Fruit fly (Drosophila melanogaster) whole organism, embryonic: ENCODE measurements around the gene CG15155.

Experiments used
- CG11093 ChIP-seq: fragments of 200-800 bp; sonication (Bioruptor generic); IDR thresholded peaks from 3 replicates; pipeline ENCODE4 v1.3.6; 2022; ENCODE audit warnings: missing biosample characterization, missing genetic modification characterization
- CG11504 ChIP-seq: fragments of 200-800 bp; sonication (Bioruptor generic); optimal IDR thresholded peaks from 3 replicates; lab custom pipeline; 2019; ENCODE audit warnings: missing biosample characterization, mild to moderate bottlenecking, missing genetic modification characterization, moderate library complexity
- CG12155 ChIP-seq: fragments of 200-800 bp; sonication (Bioruptor generic); optimal IDR thresholded peaks from 3 replicates; lab custom pipeline; 2016; ENCODE audit warnings: missing biosample characterization, missing genetic modification characterization
- CG13894 ChIP-seq: fragments of 200-800 bp; sonication (Bioruptor generic); optimal IDR thresholded peaks from 3 replicates; lab custom pipeline; 2018; ENCODE audit warnings: missing biosample characterization, mild to moderate bottlenecking, missing genetic modification characterization, moderate library complexity
- CG14014 ChIP-seq: fragments of 200-800 bp; sonication (Bioruptor generic); IDR thresholded peaks from 2 replicates; pipeline ENCODE4 v1.3.6; 2022; ENCODE audit warnings: missing biosample characterization, missing genetic modification characterization
- CG15011 ChIP-seq: fragments of 200-800 bp; sonication (Bioruptor generic); optimal IDR thresholded peaks from 3 replicates; lab custom pipeline; 2018; ENCODE audit warnings: missing biosample characterization, mild to moderate bottlenecking, missing genetic modification characterization
- CG1529 ChIP-seq: fragments of 200-800 bp; sonication (Bioruptor generic); optimal IDR thresholded peaks from 3 replicates; lab custom pipeline; 2018; ENCODE audit warnings: missing biosample characterization, missing genetic modification characterization
- CG1603 ChIP-seq: fragments of 200-800 bp; sonication (Bioruptor generic); optimal IDR thresholded peaks from 2 replicates; lab custom pipeline; 2019; ENCODE audit warnings: missing biosample characterization, mild to moderate bottlenecking, missing genetic modification characterization, moderate library complexity
- CG16779 ChIP-seq: fragments of 200-800 bp; sonication (Bioruptor generic); IDR thresholded peaks from 2 replicates; pipeline ENCODE4 v1.3.6; 2022; ENCODE audit warnings: missing biosample characterization, missing genetic modification characterization
- CG17385 ChIP-seq: fragments of 200-800 bp; sonication (Bioruptor generic); optimal IDR thresholded peaks from 3 replicates; lab custom pipeline; 2018; ENCODE audit warnings: missing biosample characterization, mild to moderate bottlenecking, missing genetic modification characterization
- CG1832 ChIP-seq: fragments of 200-800 bp; sonication (Bioruptor generic); optimal IDR thresholded peaks from 2 replicates; lab custom pipeline; 2017; ENCODE audit warnings: missing biosample characterization, mild to moderate bottlenecking, missing genetic modification characterization, inconsistent platforms
- CG2120 ChIP-seq: fragments of 200-800 bp; sonication (Bioruptor generic); optimal IDR thresholded peaks from 3 replicates; lab custom pipeline; 2016; ENCODE audit warnings: missing biosample characterization, missing genetic modification characterization
- CG3163 ChIP-seq: fragments of 200-800 bp; sonication (Bioruptor generic); optimal IDR thresholded peaks from 3 replicates; lab custom pipeline; 2016; ENCODE audit warnings: missing biosample characterization, missing genetic modification characterization
- CG32767 ChIP-seq: fragments of 200-800 bp; sonication (Bioruptor generic); IDR thresholded peaks from 2 replicates; pipeline ENCODE4 v1.3.6; 2022; ENCODE audit warnings: missing biosample characterization, missing genetic modification characterization
- CG34376 ChIP-seq: fragments of 200-800 bp; sonication (Bioruptor generic); optimal IDR thresholded peaks from 2 replicates; lab custom pipeline; 2018; ENCODE audit warnings: missing biosample characterization, mild to moderate bottlenecking, missing genetic modification characterization
- CG3726 ChIP-seq: fragments of 200-800 bp; sonication (Bioruptor generic); IDR thresholded peaks from 3 replicates; pipeline ENCODE4, ENCODE4 v1.3.6; 2022; ENCODE audit warnings: missing biosample characterization, missing genetic modification characterization
- CG4328 ChIP-seq: fragments of 200-800 bp; sonication (Bioruptor generic); optimal IDR thresholded peaks from 3 replicates; lab custom pipeline; 2017; ENCODE audit warnings: missing biosample characterization, missing genetic modification reagents, missing genetic modification characterization
- CG4617 ChIP-seq: fragments of 200-800 bp; sonication (Bioruptor generic); optimal IDR thresholded peaks from 3 replicates; lab custom pipeline; 2016; ENCODE audit warnings: missing biosample characterization, missing genetic modification characterization, borderline replicate concordance
- CG7271 ChIP-seq: fragments of 200-800 bp; sonication (Bioruptor generic); optimal IDR thresholded peaks from 2 replicates; lab custom pipeline; 2018; ENCODE audit warnings: missing biosample characterization, mild to moderate bottlenecking, missing genetic modification characterization, moderate library complexity
- CG7839 ChIP-seq: fragments of 200-800 bp; sonication (Bioruptor generic); optimal IDR thresholded peaks from 3 replicates; lab custom pipeline; 2018; ENCODE audit warnings: missing biosample characterization, mild to moderate bottlenecking, missing genetic modification characterization, moderate library complexity
- CG9437 ChIP-seq: fragments of 200-800 bp; sonication (Bioruptor generic); optimal IDR thresholded peaks from 2 replicates; lab custom pipeline; 2018; ENCODE audit warnings: missing biosample characterization, mild to moderate bottlenecking, missing genetic modification characterization
- CG9727 ChIP-seq: fragments of 200-800 bp; sonication (Bioruptor generic); optimal IDR thresholded peaks from 3 replicates; lab custom pipeline; 2017; ENCODE audit warnings: missing biosample characterization, mild to moderate bottlenecking, missing genetic modification characterization
- Dip2 ChIP-seq: fragments of 200-800 bp; sonication (Bioruptor generic); IDR thresholded peaks from 2 replicates; pipeline ENCODE4 v1.3.6; 2022; ENCODE audit warnings: missing biosample characterization, missing genetic modification characterization
- Fer1 ChIP-seq: fragments of 200-800 bp; sonication (Bioruptor generic); optimal IDR thresholded peaks from 2 replicates; lab custom pipeline; 2017; ENCODE audit warnings: missing biosample characterization, mild to moderate bottlenecking, missing genetic modification characterization
- Gug ChIP-seq: fragments of 200-800 bp; sonication (Bioruptor generic); IDR thresholded peaks from 4 replicates; pipeline ENCODE4 v1.3.6; 2022; ENCODE audit warnings: missing biosample characterization, missing genetic modification characterization
- Hand ChIP-seq: fragments of 200-800 bp; sonication (Bioruptor generic); optimal IDR thresholded peaks from 2 replicates; lab custom pipeline; 2017; ENCODE audit warnings: mild to moderate bottlenecking, missing biosample characterization, missing genetic modification reagents, missing genetic modification characterization
- HmgZ ChIP-seq: fragments of 200-800 bp; sonication (Bioruptor generic); optimal IDR thresholded peaks from 2 replicates; lab custom pipeline; 2018; ENCODE audit warnings: missing biosample characterization, mild to moderate bottlenecking, missing genetic modification characterization
- Mes4 ChIP-seq: fragments of 200-800 bp; sonication (Bioruptor generic); optimal IDR thresholded peaks from 2 replicates; lab custom pipeline; 2016; ENCODE audit warnings: missing biosample characterization, missing genetic modification characterization
- Optix ChIP-seq: fragments of 200-800 bp; sonication (Bioruptor generic); IDR thresholded peaks from 3 replicates; pipeline ENCODE4 v1.3.6; 2022; ENCODE audit warnings: missing biosample characterization, missing genetic modification characterization
- Ptx1 ChIP-seq: fragments of 200-800 bp; sonication (Bioruptor generic); IDR thresholded peaks from 2 replicates; pipeline ENCODE4 v1.3.6; 2022; ENCODE audit warnings: missing biosample characterization, missing genetic modification characterization
- Rfx ChIP-seq: fragments of 200-800 bp; sonication (Bioruptor generic); IDR thresholded peaks from 2 replicates; pipeline ENCODE4 v1.3.6; 2022; ENCODE audit warnings: missing biosample characterization, missing genetic modification characterization
- Rx ChIP-seq: fragments of 200-800 bp; sonication (Bioruptor generic); IDR thresholded peaks from 2 replicates; pipeline ENCODE4 v1.3.6; 2022; ENCODE audit warnings: missing biosample characterization, missing genetic modification characterization
- Spps ChIP-seq: fragments of 200-800 bp; sonication (Bioruptor generic); optimal IDR thresholded peaks from 2 replicates; lab custom pipeline; 2018; ENCODE audit warnings: missing biosample characterization, mild to moderate bottlenecking, missing genetic modification characterization
- Ssrp ChIP-seq: fragments of 200-800 bp; sonication (Bioruptor generic); optimal IDR thresholded peaks from 2 replicates; lab custom pipeline; 2018; ENCODE audit warnings: missing biosample characterization, mild to moderate bottlenecking, missing genetic modification characterization, moderate library complexity
- Tbp ChIP-seq: fragments of >200 bp; optimal IDR thresholded peaks from 2 replicates; lab custom pipeline; 2018; ENCODE audit warnings: missing biosample characterization, missing genetic modification characterization
- bigmax ChIP-seq: fragments of 200-800 bp; sonication (Bioruptor generic); optimal IDR thresholded peaks from 2 replicates; lab custom pipeline; 2018; ENCODE audit warnings: missing biosample characterization, mild to moderate bottlenecking, missing genetic modification characterization
- cad ChIP-seq: fragments of >200 bp; optimal IDR thresholded peaks from 2 replicates; lab custom pipeline; 2017; ENCODE audit warnings: missing biosample characterization, missing genetic modification characterization
- cg ChIP-seq: fragments of 200-800 bp; sonication (Bioruptor generic); optimal IDR thresholded peaks from 3 replicates; lab custom pipeline; 2019; ENCODE audit warnings: missing biosample characterization, mild to moderate bottlenecking, missing genetic modification characterization, moderate library complexity
- dysf ChIP-seq: fragments of 200-800 bp; sonication (Bioruptor generic); IDR thresholded peaks from 3 replicates; pipeline ENCODE4 v1.3.6; 2022; ENCODE audit warnings: missing biosample characterization, missing genetic modification characterization
- eve ChIP-seq, 2 experiments: fragments of >200 bp; optimal IDR thresholded peaks; 2 replicates each; lab custom pipeline; 2017; ENCODE audit warnings: missing biosample characterization in 2 of 2, missing genetic modification characterization in 2 of 2
- grn ChIP-seq: fragments of 200-800 bp; sonication (Bioruptor generic); optimal IDR thresholded peaks from 3 replicates; lab custom pipeline; 2017; ENCODE audit warnings: missing biosample characterization, missing genetic modification characterization
- klu ChIP-seq: fragments of 200-800 bp; sonication (Bioruptor generic); IDR thresholded peaks from 2 replicates; pipeline ENCODE4 v1.3.6; 2022; ENCODE audit warnings: missing biosample characterization, missing genetic modification characterization
- lilli ChIP-seq: fragments of 200-800 bp; sonication (Bioruptor generic); optimal IDR thresholded peaks from 3 replicates; lab custom pipeline; 2016; ENCODE audit warnings: missing biosample characterization, missing genetic modification characterization
- mam ChIP-seq: fragments of 200-800 bp; sonication (Bioruptor generic); optimal IDR thresholded peaks from 3 replicates; lab custom pipeline; 2016; ENCODE audit warnings: missing biosample characterization, missing genetic modification characterization
- seq ChIP-seq: fragments of 200-800 bp; sonication (Bioruptor generic); IDR thresholded peaks from 2 replicates; pipeline ENCODE4 v1.3.6; 2022; ENCODE audit warnings: missing biosample characterization, missing genetic modification characterization
- sima ChIP-seq: fragments of 200-800 bp; sonication (Bioruptor generic); optimal IDR thresholded peaks from 2 replicates; lab custom pipeline; 2016; ENCODE audit warnings: missing biosample characterization, missing genetic modification characterization
- tll ChIP-seq, 2 experiments: fragments of 200-800 bp in 1 of 2; fragments of >200 bp in 1 of 2; sonication (Bioruptor generic) in 1 of 2; optimal IDR thresholded peaks; 2 replicates each; lab custom pipeline; 2017 to 2019; ENCODE audit warnings: missing biosample characterization in 2 of 2, missing genetic modification characterization in 2 of 2, mild to moderate bottlenecking in 1 of 2, moderate library complexity in 1 of 2
- wor ChIP-seq: fragments of 200-800 bp; sonication (Bioruptor generic); IDR thresholded peaks from 2 replicates; pipeline ENCODE4 v1.3.6; 2022; ENCODE audit warnings: missing biosample characterization, missing genetic modification characterization

CG15155 gene

dm6 chr2L:18141471-18142345 is 12.9 kb upstream of the CG15155 start (continued):
- peak; percentile 68 for TF ChIP-seq CG34376 (GFP tag; lab: Kevin White, UChicago)
- no peak for TF ChIP-seq eve (GFP tag; optimal IDR thresholded peaks at IDR 0.05; lab: Kevin White, UChicago)
- TF ChIP-seq Ptx1, result peak; percentile 38; the same call in 1 of the 2 replicates
- peak; percentile 37 for TF ChIP-seq CG13894 (tag; lab: Kevin White, UChicago)
- peak; percentile 4 for TF ChIP-seq CG4617 (GFP tag; lab: Kevin White, UChicago)
- TF ChIP-seq lilli (GFP tag; lab: Kevin White, UChicago), result peak; percentile 72
- TF ChIP-seq CG12155 (GFP tag; lab: Kevin White, UChicago), result peak; percentile 65
- peak; percentile 56 for TF ChIP-seq CG1603 (tag; lab: Kevin White, UChicago)
- peak; percentile 60; the same call in 1 of the 2 replicates for TF ChIP-seq CG32767 (GFP tag; lab: Robert Waterston, UW)
- TF ChIP-seq Rx (GFP tag; lab: Robert Waterston, UW), result peak; percentile 43
- TF ChIP-seq CG11093 (GFP tag; lab: Robert Waterston, UW), result peak; percentile 23; the same call in 1 of the 3 replicates
- TF ChIP-seq mam (GFP tag; lab: Kevin White, UChicago), result peak; percentile 35
- peak; percentile 0 for TF ChIP-seq grn
- TF ChIP-seq Fer1 (GFP tag; lab: Kevin White, UChicago), result peak; percentile 70
- peak; percentile 63 for TF ChIP-seq CG9437 (GFP tag; lab: Kevin White, UChicago)
- TF ChIP-seq CG11504 (tag; lab: Kevin White, UChicago), result peak; percentile 97
- peak; percentile 59 for TF ChIP-seq dysf (GFP tag; lab: Robert Waterston, UW)
- peak; percentile 58 for TF ChIP-seq Ssrp
- peak; percentile 71 for TF ChIP-seq CG7839 (tag; lab: Kevin White, UChicago)
- TF ChIP-seq CG15011 (GFP tag; lab: Kevin White, UChicago), result peak; percentile 19
- no peak for TF ChIP-seq CG7271 (tag; lab: Kevin White, UChicago)
- peak; percentile 24 for TF ChIP-seq HmgZ (tag; lab: Kevin White, UChicago)
- TF ChIP-seq Gug (GFP tag; lab: Robert Waterston, UW), result peak; percentile 49; the same call in 2 of the 4 replicates
- TF ChIP-seq cg (GFP tag; lab: Kevin White, UChicago), result peak; percentile 32
- peak; percentile 65 for TF ChIP-seq CG17385 (GFP tag; lab: Kevin White, UChicago)
- peak; percentile 23 for TF ChIP-seq Mes4 (GFP tag; lab: Kevin White, UChicago)
- TF ChIP-seq Hand (GFP tag; lab: Kevin White, UChicago), result peak; percentile 26
- TF ChIP-seq Dip2, result no peak
- TF ChIP-seq Tbp, result no peak
- TF ChIP-seq klu (GFP tag; lab: Robert Waterston, UW), result peak; percentile 29; the same call in 1 of the 2 replicates
- no peak for TF ChIP-seq Spps (tag; lab: Kevin White, UChicago)
- TF ChIP-seq Rfx (GFP tag; lab: Robert Waterston, UW), result peak; percentile 60
- no peak for TF ChIP-seq CG4328
- peak; percentile 68 for TF ChIP-seq CG9727
- TF ChIP-seq CG2120 (GFP tag; lab: Kevin White, UChicago), result peak; percentile 78
- peak; percentile 11 for TF ChIP-seq CG3163 (GFP tag; lab: Kevin White, UChicago)
- TF ChIP-seq CG1529 (GFP tag; lab: Kevin White, UChicago), result peak; percentile 57
- 0 out of 3 replicates have a peak, but pooled peaks have one; percentile 22 for TF ChIP-seq Optix (GFP tag; lab: Robert Waterston, UW)
- TF ChIP-seq bigmax (GFP tag; lab: Kevin White, UChicago), result no peak
- 0 out of 3 replicates have a peak, but pooled peaks have one; percentile 55 for TF ChIP-seq CG3726
- peak; percentile 15; the same call in 1 of the 2 replicates for TF ChIP-seq CG16779 (GFP tag; lab: Robert Waterston, UW)
- TF ChIP-seq cad, result no peak
- TF ChIP-seq sima (GFP tag; lab: Kevin White, UChicago), result no peak
- 0 out of 2 replicates have a peak, but pooled peaks have one; percentile 16 for TF ChIP-seq wor
- no peak for TF ChIP-seq CG1832 (GFP tag; lab: Kevin White, UChicago)
- no peak for TF ChIP-seq tll (GFP tag; optimal IDR thresholded peaks at IDR 0.05; lab: Kevin White, UChicago)
- peak; percentile 18; the same call in 1 of the 2 replicates for TF ChIP-seq CG14014 (GFP tag; lab: Robert Waterston, UW)
- TF ChIP-seq seq (GFP tag; lab: Robert Waterston, UW), result peak; percentile 36; the same call in 1 of the 2 replicates
